Fruit fly (Drosophila melanogaster) whole organism, embryonic: Measurements from ENCODE around the gene spirit.

Experiments
- Ada2b ChIP-seq: fragments of 200-800 bp; sonication (Bioruptor generic); IDR thresholded peaks from 2 replicates; pipeline ENCODE4 v1.3.6; 2022; ENCODE audit warnings: missing biosample characterization, missing genetic modification characterization
- Antp ChIP-seq: fragments of 200-800 bp; sonication (Bioruptor generic); optimal IDR thresholded peaks from 3 replicates; lab custom pipeline; 2016; ENCODE audit warnings: missing biosample characterization, missing genetic modification characterization
- C15 ChIP-seq: fragments of 200-800 bp; sonication (Bioruptor generic); IDR thresholded peaks from 3 replicates; pipeline ENCODE4 v1.3.6; 2022; ENCODE audit warnings: missing biosample characterization, missing genetic modification characterization
- CG10431 ChIP-seq: fragments of 200-800 bp; sonication (Bioruptor generic); optimal IDR thresholded peaks from 3 replicates; lab custom pipeline; 2018; ENCODE audit warnings: missing biosample characterization, mild to moderate bottlenecking, missing genetic modification characterization
- CG10565 ChIP-seq: fragments of 200-800 bp; sonication (Bioruptor generic); optimal IDR thresholded peaks from 3 replicates; lab custom pipeline; 2016; ENCODE audit warnings: missing biosample characterization, mild to moderate bottlenecking, missing genetic modification characterization
- CG11695 ChIP-seq: fragments of 200-800 bp; sonication (Bioruptor generic); IDR thresholded peaks from 3 replicates; pipeline ENCODE4 v1.3.6; 2022; ENCODE audit warnings: missing biosample characterization, missing genetic modification characterization
- CG12236 ChIP-seq: fragments of 200-800 bp; sonication (Bioruptor generic); optimal IDR thresholded peaks from 2 replicates; lab custom pipeline; 2016; ENCODE audit warnings: missing biosample characterization, missing genetic modification characterization
- CG13424 ChIP-seq: fragments of 200-800 bp; sonication (Bioruptor generic); optimal IDR thresholded peaks from 2 replicates; lab custom pipeline; 2019; ENCODE audit warnings: missing biosample characterization, mild to moderate bottlenecking, missing genetic modification characterization, moderate library complexity
- CG13775 ChIP-seq: fragments of 200-800 bp; sonication (Bioruptor generic); optimal IDR thresholded peaks from 3 replicates; lab custom pipeline; 2017; ENCODE audit warnings: missing biosample characterization, mild to moderate bottlenecking, missing genetic modification characterization
- CG18011 ChIP-seq: fragments of 200-800 bp; sonication (Bioruptor generic); optimal IDR thresholded peaks from 2 replicates; lab custom pipeline; 2017; ENCODE audit warnings: missing biosample characterization, missing genetic modification characterization, mild to moderate bottlenecking, moderate library complexity, missing genotype
- CG2202 ChIP-seq: fragments of 200-800 bp; sonication (Bioruptor generic); optimal IDR thresholded peaks from 2 replicates; lab custom pipeline; 2018; ENCODE audit warnings: missing biosample characterization, mild to moderate bottlenecking, missing genetic modification characterization
- CG30431 ChIP-seq: fragments of 200-800 bp; sonication (Bioruptor generic); optimal IDR thresholded peaks from 2 replicates; lab custom pipeline; 2017; ENCODE audit warnings: missing biosample characterization, missing genetic modification characterization
- CG33557 ChIP-seq: fragments of 200-800 bp; sonication (Bioruptor generic); optimal IDR thresholded peaks from 2 replicates; lab custom pipeline; 2019; ENCODE audit warnings: missing biosample characterization, mild to moderate bottlenecking, missing genetic modification characterization, moderate library complexity
- CG3847 ChIP-seq: fragments of 200-800 bp; sonication (Bioruptor generic); IDR thresholded peaks from 2 replicates; pipeline ENCODE4 v1.3.6; 2022; ENCODE audit warnings: missing biosample characterization, missing genetic modification characterization
- CG4404 ChIP-seq: fragments of 200-800 bp; sonication (Bioruptor generic); IDR thresholded peaks from 2 replicates; pipeline ENCODE4 v1.3.6; 2022; ENCODE audit warnings: missing biosample characterization, missing genetic modification characterization
- CG6813 ChIP-seq: fragments of 200-800 bp; sonication (Bioruptor generic); optimal IDR thresholded peaks from 2 replicates; lab custom pipeline; 2017; ENCODE audit warnings: missing biosample characterization, missing genetic modification characterization, mild to moderate bottlenecking, moderate library complexity, missing genetic modification reagents
- CG6854 ChIP-seq: fragments of 200-800 bp; sonication (Bioruptor generic); optimal IDR thresholded peaks from 3 replicates; lab custom pipeline; 2017; ENCODE audit warnings: missing biosample characterization, mild to moderate bottlenecking, missing genetic modification characterization
- CG7839 ChIP-seq: fragments of 200-800 bp; sonication (Bioruptor generic); optimal IDR thresholded peaks from 3 replicates; lab custom pipeline; 2018; ENCODE audit warnings: missing biosample characterization, mild to moderate bottlenecking, missing genetic modification characterization, moderate library complexity
- CG9437 ChIP-seq: fragments of 200-800 bp; sonication (Bioruptor generic); optimal IDR thresholded peaks from 2 replicates; lab custom pipeline; 2018; ENCODE audit warnings: missing biosample characterization, mild to moderate bottlenecking, missing genetic modification characterization
- D ChIP-seq, 2 experiments: fragments of 200-800 bp in 1 of 2; fragments of >200 bp in 1 of 2; sonication (Bioruptor generic) in 1 of 2; optimal IDR thresholded peaks; 2 replicates in 1 of 2; 3 replicates in 1 of 2; lab custom pipeline; 2017; ENCODE audit warnings: mild to moderate bottlenecking in 1 of 2, missing biosample characterization in 1 of 2, missing genetic modification characterization in 1 of 2, missing genetic modification reagents in 1 of 2
- Gug ChIP-seq: fragments of 200-800 bp; sonication (Bioruptor generic); IDR thresholded peaks from 4 replicates; pipeline ENCODE4 v1.3.6; 2022; ENCODE audit warnings: missing biosample characterization, missing genetic modification characterization
- Mes4 ChIP-seq: fragments of 200-800 bp; sonication (Bioruptor generic); optimal IDR thresholded peaks from 2 replicates; lab custom pipeline; 2016; ENCODE audit warnings: missing biosample characterization, missing genetic modification characterization
- Sin3A ChIP-seq: fragments of >200 bp; optimal IDR thresholded peaks from 2 replicates; lab custom pipeline; 2018
- TFAM ChIP-seq: fragments of 200-800 bp; sonication (Bioruptor generic); optimal IDR thresholded peaks from 2 replicates; lab custom pipeline; 2017; ENCODE audit warnings: missing biosample characterization, missing genetic modification characterization, inconsistent platforms
- Xbp1 ChIP-seq: fragments of 200-800 bp; sonication (Bioruptor generic); optimal IDR thresholded peaks from 3 replicates; lab custom pipeline; 2016; ENCODE audit warnings: missing biosample characterization, mild to moderate bottlenecking, missing genetic modification characterization
- abd-A ChIP-seq: fragments of 200-800 bp; sonication (Bioruptor generic); optimal IDR thresholded peaks from 3 replicates; lab custom pipeline; 2019; ENCODE audit warnings: missing biosample characterization, mild to moderate bottlenecking, missing genetic modification characterization, moderate library complexity
- br ChIP-seq: fragments of >200 bp; optimal IDR thresholded peaks from 2 replicates; lab custom pipeline; 2017
- dpn ChIP-seq, 2 experiments: fragments of 200-800 bp; sonication (Bioruptor generic); optimal IDR thresholded peaks; 3 replicates each; lab custom pipeline; 2016; ENCODE audit warnings: missing biosample characterization in 2 of 2, missing genetic modification characterization in 2 of 2
- exex ChIP-seq: fragments of 200-800 bp; sonication (Bioruptor generic); optimal IDR thresholded peaks from 4 replicates; lab custom pipeline; 2018; ENCODE audit warnings: missing biosample characterization, mild to moderate bottlenecking, missing genetic modification characterization, moderate library complexity
- gcm2 ChIP-seq: fragments of 200-800 bp; sonication (Bioruptor generic); optimal IDR thresholded peaks from 2 replicates; lab custom pipeline; 2016; ENCODE audit warnings: missing biosample characterization, missing genetic modification characterization
- hth ChIP-seq: fragments of >200 bp; optimal IDR thresholded peaks from 2 replicates; lab custom pipeline; 2017; ENCODE audit warnings: inconsistent platforms
- insv ChIP-seq, 2 experiments: fragments of 200-800 bp; sonication (Bioruptor generic); optimal IDR thresholded peaks; 3 replicates each; lab custom pipeline; 2016 to 2018; ENCODE audit warnings: missing biosample characterization in 2 of 2, missing genetic modification characterization in 2 of 2
- lilli ChIP-seq: fragments of 200-800 bp; sonication (Bioruptor generic); optimal IDR thresholded peaks from 3 replicates; lab custom pipeline; 2016; ENCODE audit warnings: missing biosample characterization, missing genetic modification characterization
- lola ChIP-seq, 3 experiments: fragments of >200 bp in 2 of 3; fragments of 200-800 bp in 1 of 3; sonication (Bioruptor generic) in 1 of 3; optimal IDR thresholded peaks; 2 replicates each; lab custom pipeline; 2017 to 2019; ENCODE audit warnings: missing biosample characterization in 3 of 3, missing genetic modification characterization in 3 of 3, mild to moderate bottlenecking in 1 of 3, moderate library complexity in 1 of 3
- prd ChIP-seq, 3 experiments: fragments of >200 bp in 2 of 3; fragments of 200-800 bp in 1 of 3; sonication (Bioruptor generic) in 1 of 3; optimal IDR thresholded peaks in 2 of 3; IDR thresholded peaks in 1 of 3; 2 replicates in 2 of 3; 3 replicates in 1 of 3; pipeline versions ENCODE4 v1.3.6 to Lab custom; 2017 to 2022; ENCODE audit warnings: missing biosample characterization in 1 of 3, missing genetic modification characterization in 1 of 3
- sima ChIP-seq: fragments of 200-800 bp; sonication (Bioruptor generic); optimal IDR thresholded peaks from 2 replicates; lab custom pipeline; 2016; ENCODE audit warnings: missing biosample characterization, missing genetic modification characterization
- ssp ChIP-seq: fragments of 200-800 bp; sonication (Bioruptor generic); IDR thresholded peaks from 2 replicates; pipeline ENCODE4 v1.3.6; 2022; ENCODE audit warnings: missing biosample characterization, missing genetic modification characterization
- unpg ChIP-seq: fragments of 200-800 bp; sonication (Bioruptor generic); optimal IDR thresholded peaks from 3 replicates; lab custom pipeline; 2018; ENCODE audit warnings: missing biosample characterization, mild to moderate bottlenecking, missing genetic modification characterization, moderate library complexity
- wek ChIP-seq: fragments of 200-800 bp; sonication (Bioruptor generic); optimal IDR thresholded peaks from 3 replicates; lab custom pipeline; 2018; ENCODE audit warnings: missing biosample characterization, mild to moderate bottlenecking, missing genetic modification characterization, moderate library complexity
- zf30C ChIP-seq: fragments of 200-800 bp; sonication (Bioruptor generic); optimal IDR thresholded peaks from 3 replicates; lab custom pipeline; 2018; ENCODE audit warnings: missing biosample characterization, mild to moderate bottlenecking, missing genetic modification characterization
- zfh1 ChIP-seq: fragments of 200-800 bp; sonication (Bioruptor generic); IDR thresholded peaks from 3 replicates; pipeline ENCODE4 v1.3.6; 2022; ENCODE audit warnings: missing biosample characterization, missing genetic modification characterization
- zfh2 ChIP-seq: fragments of 200-800 bp; sonication (Bioruptor generic); optimal IDR thresholded peaks from 2 replicates; lab custom pipeline; 2016; ENCODE audit warnings: missing biosample characterization, missing genetic modification characterization

The spirit gene

DNA sequence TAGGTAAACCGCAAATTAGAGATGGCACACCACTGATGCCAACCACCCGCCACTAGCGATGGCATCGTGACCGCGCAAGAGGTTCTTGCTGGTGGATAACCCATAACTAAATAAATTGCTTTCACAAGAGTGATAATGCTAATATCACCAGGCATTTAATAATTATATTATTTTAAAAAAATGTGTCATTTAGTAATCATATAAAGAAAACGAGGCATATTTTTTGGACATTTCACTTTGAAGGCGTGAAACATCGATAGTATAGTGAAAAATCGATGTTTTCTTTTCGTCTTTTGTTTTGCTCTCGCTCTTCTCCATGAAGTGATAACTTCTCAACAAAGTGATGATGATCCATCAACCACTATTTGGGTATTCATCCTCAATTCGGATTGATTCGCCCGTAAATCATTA is 14.6 kb downstream of the spirit start, which contains the start of gene IntS4 (continued):
- TF ChIP-seq dpn (GFP tag; optimal IDR thresholded peaks at IDR 0.05; lab: Kevin White, UChicago) (peak; percentile 39 to 82), CG2202 (peak; percentile 5), CG33557 (GFP tag; lab: Kevin White, UChicago) (peak; percentile 54), zfh1 (peak; percentile 50; the same call in 1 of the 3 replicates), C15 (GFP tag; lab: Robert Waterston, UW) (no peak), CG13775 (GFP tag; lab: Kevin White, UChicago) (peak; percentile 73), lilli (peak; percentile 77), D (optimal IDR thresholded peaks at IDR 0.05; lab: Kevin White, UChicago) (no peak), D (GFP tag; optimal IDR thresholded peaks at IDR 0.05; lab: Kevin White, UChicago) (peak; percentile 14), CG9437 (GFP tag; lab: Kevin White, UChicago) (no peak), CG10565 (GFP tag; lab: Kevin White, UChicago) (no peak), CG6813 (GFP tag; lab: Kevin White, UChicago) (no peak), exex (tag; lab: Kevin White, UChicago) (no peak), TFAM (GFP tag; lab: Kevin White, UChicago) (no peak), Ada2b (GFP tag; lab: Robert Waterston, UW) (peak; percentile 58), ssp (GFP tag; lab: Robert Waterston, UW) (peak; percentile 50), CG13424 (peak; percentile 76), unpg (GFP tag; lab: Kevin White, UChicago) (peak; percentile 50), CG4404 (peak; percentile 58), CG12236 (GFP tag; lab: Kevin White, UChicago) (no peak), insv (GFP tag; optimal IDR thresholded peaks at IDR 0.05; lab: Kevin White, UChicago) (peak in 1 of 2 experiments; percentile 31), abd-A (tag; lab: Kevin White, UChicago) (no peak), Xbp1 (GFP tag; lab: Kevin White, UChicago) (peak; percentile 70), br (lab: Kevin White, UChicago) (no peak), Antp (peak; percentile 12), gcm2 (GFP tag; lab: Kevin White, UChicago) (peak; percentile 50), CG10431 (GFP tag; lab: Kevin White, UChicago) (no peak), sima (GFP tag; lab: Kevin White, UChicago) (no peak), CG30431 (GFP tag; lab: Kevin White, UChicago) (no peak), CG11695 (GFP tag; lab: Robert Waterston, UW) (0 out of 3 replicates have a peak, but pooled peaks have one; percentile 49), CG18011 (GFP tag; lab: Kevin White, UChicago) (peak; percentile 1), lola (GFP tag; optimal IDR thresholded peaks at IDR 0.05; lab: Kevin White, UChicago) (peak in 1 of 3 experiments; percentile 57), Sin3A (lab: Kevin White, UChicago) (peak; percentile 17), wek (GFP tag; lab: Kevin White, UChicago) (no peak), CG6854 (GFP tag; lab: Kevin White, UChicago) (no peak), Gug (GFP tag; lab: Robert Waterston, UW) (peak; percentile 84), hth (lab: Kevin White, UChicago) (no peak), prd (optimal IDR thresholded peaks at IDR 0.05; lab: Kevin White, UChicago) (no peak), prd (GFP tag; IDR thresholded peaks at IDR 0.05; lab: Robert Waterston, UW) (peak; percentile 77), zfh2 (peak; percentile 63), Mes4 (GFP tag; lab: Kevin White, UChicago) (no peak), zf30C (GFP tag; lab: Kevin White, UChicago) (no peak), CG3847 (GFP tag; lab: Robert Waterston, UW) (peak; percentile 59), CG7839 (no peak)
